Worm (Caenorhabditis elegans) whole organism, L3 larva: Measurements from ENCODE around the gene act-3.

Experiments used
- R02D3.7 ChIP-seq: fragments of 150-350 bp; optimal IDR thresholded peaks from 2 replicates; lab custom pipeline; 2014; ENCODE audit warnings: missing biosample characterization, missing genetic modification characterization
- ZK546.5 ChIP-seq: sonication (generic microtip); optimal IDR thresholded peaks from 2 replicates; lab custom pipeline; 2017; ENCODE audit warnings: missing biosample characterization, missing genetic modification characterization
- ceh-16 ChIP-seq: sonication (generic microtip); optimal IDR thresholded peaks from 2 replicates; lab custom pipeline; 2017; ENCODE audit warnings: missing biosample characterization, missing genetic modification characterization
- egl-27 ChIP-seq: sonication (generic microtip); optimal IDR thresholded peaks from 4 replicates; lab custom pipeline; 2017; ENCODE audit warnings: missing biosample characterization, missing genetic modification reagents, missing genetic modification characterization
- lin-39 ChIP-seq: fragments of 150-350 bp; optimal IDR thresholded peaks from 2 replicates; lab custom pipeline; 2018; ENCODE audit warnings: missing biosample characterization, missing genetic modification reagents, missing genetic modification characterization
- nhr-12 ChIP-seq: fragments of 150-350 bp; optimal IDR thresholded peaks from 2 replicates; lab custom pipeline; 2014; ENCODE audit warnings: missing biosample characterization, missing genetic modification characterization
- nhr-25 ChIP-seq: sonication (generic microtip); optimal IDR thresholded peaks from 2 replicates; lab custom pipeline; 2017; ENCODE audit warnings: missing biosample characterization, missing genetic modification characterization

- TF ChIP-seq R02D3.7 (tag; lab: Kevin White, UChicago) (no peak), nhr-25 (no peak), egl-27 (tag; lab: Kevin White, UChicago) (no peak), ZK546.5 (tag; lab: Kevin White, UChicago) (no peak), ceh-16 (no peak), lin-39 (tag; lab: Kevin White, UChicago) (no peak), nhr-12 (tag; lab: Kevin White, UChicago) (no peak)
Observed at ce11 chrV:11098599-11098998, 24.3 kb upstream of the act-3 start, which contains the start of gene cdkl-1.
